Worm (Caenorhabditis elegans): ENCODE results near the gene C09B9.1.

- TF ChIP-seq ama-1 (optimal IDR thresholded peaks at IDR 0.05) (no peak), aly-1 (tag; optimal IDR thresholded peaks at IDR 0.05) (no peak), F13C5.2 (tag; optimal IDR thresholded peaks at IDR 0.05) (no peak), tbx-37 (GFP tag; conservative IDR thresholded peaks at IDR 0.05) (no peak), flt-1 (GFP tag; IDR thresholded peaks at IDR 0.05) (no peak), sea-1 (GFP tag; conservative IDR thresholded peaks at IDR 0.05) (no peak), ets-7 (tag; optimal IDR thresholded peaks at IDR 0.05) (no peak), hnd-1 (tag; optimal IDR thresholded peaks at IDR 0.05) (no peak), tra-4 (tag; optimal IDR thresholded peaks at IDR 0.05) (no peak), hmg-4 (GFP tag; optimal IDR thresholded peaks at IDR 0.05) (no peak), B0310.2 (tag; optimal IDR thresholded peaks at IDR 0.05) (no peak)
Measured at ce11 chrIV:4988531-4988930, 49.1 kb upstream of the C09B9.1 start, which contains the start of gene E03H12.7.

Measured in whole organism, early embryonic.